Fruit fly (Drosophila melanogaster): Measurements from ENCODE around the gene prd1.

- TF ChIP-seq EcR (GFP tag; optimal IDR thresholded peaks at IDR 0.05) (no peak), psq (optimal IDR thresholded peaks at IDR 0.05) (no peak), CG8478 (optimal IDR thresholded peaks at IDR 0.05) (no peak)
Measured at dm6 chr3R:11810831-11811484, 24.1 kb upstream of the prd1 start.

Data from whole organism.